Fruit fly (Drosophila melanogaster) whole organism, embryonic: ENCODE measurements around the gene N.

Source experiments
- Blimp-1 ChIP-seq: fragments of 200-800 bp; sonication (Bioruptor generic); optimal IDR thresholded peaks from 3 replicates; lab custom pipeline; 2018; ENCODE audit warnings: missing biosample characterization, missing genetic modification characterization, mild to moderate bottlenecking, moderate library complexity, missing genetic modification reagents
- BtbVII ChIP-seq: fragments of 200-800 bp; sonication (Bioruptor generic); optimal IDR thresholded peaks from 3 replicates; lab custom pipeline; 2017; ENCODE audit warnings: missing biosample characterization, mild to moderate bottlenecking, missing genetic modification characterization
- CG11696 ChIP-seq: fragments of 200-800 bp; sonication (Bioruptor generic); IDR thresholded peaks from 2 replicates; pipeline ENCODE4 v1.3.6; 2022; ENCODE audit warnings: missing biosample characterization, missing genetic modification characterization
- CG12071 ChIP-seq: fragments of 200-800 bp; sonication (Bioruptor generic); optimal IDR thresholded peaks from 3 replicates; lab custom pipeline; 2018; ENCODE audit warnings: missing biosample characterization, mild to moderate bottlenecking, missing genetic modification characterization
- CG12659 ChIP-seq: fragments of 200-800 bp; sonication (Bioruptor generic); optimal IDR thresholded peaks from 3 replicates; lab custom pipeline; 2017; ENCODE audit warnings: mild to moderate bottlenecking, missing biosample characterization, missing genetic modification reagents, missing genetic modification characterization
- CG13123 ChIP-seq: fragments of 200-800 bp; sonication (Bioruptor generic); optimal IDR thresholded peaks from 2 replicates; lab custom pipeline; 2016; ENCODE audit warnings: missing biosample characterization, missing genetic modification characterization
- CG13287 ChIP-seq: fragments of 200-800 bp; sonication (Bioruptor generic); IDR thresholded peaks from 2 replicates; pipeline ENCODE4 v1.3.6; 2022; ENCODE audit warnings: missing biosample characterization, missing genetic modification characterization; ENCODE audit not compliant: partially characterized antibody
- CG13296 ChIP-seq: fragments of 200-800 bp; sonication (Bioruptor generic); optimal IDR thresholded peaks from 3 replicates; lab custom pipeline; 2018; ENCODE audit warnings: missing biosample characterization, mild to moderate bottlenecking, missing genetic modification characterization
- CG13624 ChIP-seq: fragments of 200-800 bp; sonication (Bioruptor generic); optimal IDR thresholded peaks from 2 replicates; lab custom pipeline; 2016; ENCODE audit warnings: missing biosample characterization, missing genetic modification characterization
- CG14014 ChIP-seq: fragments of 200-800 bp; sonication (Bioruptor generic); IDR thresholded peaks from 2 replicates; pipeline ENCODE4 v1.3.6; 2022; ENCODE audit warnings: missing biosample characterization, missing genetic modification characterization
- CG14860 ChIP-seq: fragments of 200-800 bp; sonication (Bioruptor generic); IDR thresholded peaks from 3 replicates; pipeline ENCODE4 v1.3.6; 2022; ENCODE audit warnings: missing biosample characterization, missing genetic modification characterization; ENCODE audit not compliant: partially characterized antibody
- CG17385 ChIP-seq: fragments of 200-800 bp; sonication (Bioruptor generic); optimal IDR thresholded peaks from 3 replicates; lab custom pipeline; 2018; ENCODE audit warnings: missing biosample characterization, mild to moderate bottlenecking, missing genetic modification characterization
- CG18599 ChIP-seq: fragments of 200-800 bp; sonication (Bioruptor generic); optimal IDR thresholded peaks from 3 replicates; lab custom pipeline; 2017; ENCODE audit warnings: missing biosample characterization, missing genetic modification characterization, mild to moderate bottlenecking, moderate library complexity, missing genetic modification reagents
- CG2889 ChIP-seq: fragments of 200-800 bp; sonication (Bioruptor generic); IDR thresholded peaks from 3 replicates; pipeline ENCODE4 v1.3.6; 2022; ENCODE audit warnings: missing biosample characterization, missing genetic modification characterization
- CG31365 ChIP-seq: fragments of 200-800 bp; sonication (Bioruptor generic); optimal IDR thresholded peaks from 2 replicates; lab custom pipeline; 2018; ENCODE audit warnings: missing biosample characterization, mild to moderate bottlenecking, missing genetic modification characterization
- CG3163 ChIP-seq: fragments of 200-800 bp; sonication (Bioruptor generic); optimal IDR thresholded peaks from 3 replicates; lab custom pipeline; 2016; ENCODE audit warnings: missing biosample characterization, missing genetic modification characterization
- CG34224 ChIP-seq: fragments of 200-800 bp; sonication (Bioruptor generic); IDR thresholded peaks from 3 replicates; pipeline ENCODE4 v1.3.6; 2022; ENCODE audit warnings: missing biosample characterization, missing genetic modification characterization; ENCODE audit not compliant: partially characterized antibody
- CG6654 ChIP-seq: fragments of 200-800 bp; sonication (Bioruptor generic); optimal IDR thresholded peaks from 2 replicates; lab custom pipeline; 2017; ENCODE audit warnings: missing biosample characterization, mild to moderate bottlenecking, missing genetic modification characterization
- CG6813 ChIP-seq: fragments of 200-800 bp; sonication (Bioruptor generic); optimal IDR thresholded peaks from 2 replicates; lab custom pipeline; 2017; ENCODE audit warnings: missing biosample characterization, missing genetic modification characterization, mild to moderate bottlenecking, moderate library complexity, missing genetic modification reagents
- CG8281 ChIP-seq: fragments of 200-800 bp; sonication (Bioruptor generic); optimal IDR thresholded peaks from 2 replicates; lab custom pipeline; 2018; ENCODE audit warnings: missing biosample characterization, mild to moderate bottlenecking, missing genetic modification characterization, moderate library complexity
- CG9215 ChIP-seq: fragments of 200-800 bp; sonication (Bioruptor generic); IDR thresholded peaks from 2 replicates; pipeline ENCODE4 v1.3.6; 2022; ENCODE audit warnings: missing biosample characterization, missing genetic modification characterization
- CG9437 ChIP-seq: fragments of 200-800 bp; sonication (Bioruptor generic); optimal IDR thresholded peaks from 2 replicates; lab custom pipeline; 2018; ENCODE audit warnings: missing biosample characterization, mild to moderate bottlenecking, missing genetic modification characterization
- D19B ChIP-seq: fragments of 200-800 bp; sonication (Bioruptor generic); optimal IDR thresholded peaks from 2 replicates; lab custom pipeline; 2017; ENCODE audit warnings: missing biosample characterization, mild to moderate bottlenecking, missing genetic modification characterization
- Dfd ChIP-seq, 2 experiments: fragments of >200 bp; optimal IDR thresholded peaks; 2 replicates each; lab custom pipeline; 2017; ENCODE audit warnings: missing biosample characterization in 2 of 2, missing genetic modification characterization in 2 of 2
- Dll ChIP-seq: fragments of 200-800 bp; sonication (Bioruptor generic); IDR thresholded peaks from 4 replicates; pipeline ENCODE4 v1.3.6; 2022; ENCODE audit warnings: missing biosample characterization, missing genetic modification characterization; ENCODE audit not compliant: partially characterized antibody
- HHEX ChIP-seq: fragments of 200-800 bp; sonication (Bioruptor generic); optimal IDR thresholded peaks from 3 replicates; lab custom pipeline; 2017; ENCODE audit warnings: missing biosample characterization, mild to moderate bottlenecking, missing genetic modification characterization, missing genetic modification reagents
- HLHmδ ChIP-seq: fragments of 200-800 bp; sonication (Bioruptor generic); optimal IDR thresholded peaks from 2 replicates; lab custom pipeline; 2018; ENCODE audit warnings: missing biosample characterization, mild to moderate bottlenecking, missing genetic modification characterization, moderate library complexity
- Hr78 ChIP-seq, 2 experiments: fragments of 200-800 bp in 1 of 2; fragments of >200 bp in 1 of 2; sonication (Bioruptor generic) in 1 of 2; optimal IDR thresholded peaks; 2 replicates each; lab custom pipeline; 2017 to 2019; ENCODE audit warnings: missing biosample characterization in 2 of 2, missing genetic modification characterization in 2 of 2, mild to moderate bottlenecking in 1 of 2, moderate library complexity in 1 of 2
- Kr ChIP-seq: fragments of 200-800 bp; sonication (Bioruptor generic); optimal IDR thresholded peaks from 2 replicates; lab custom pipeline; 2017; ENCODE audit warnings: missing biosample characterization, mild to moderate bottlenecking, missing genetic modification characterization
- Lhr ChIP-seq: fragments of 200-800 bp; sonication (Bioruptor generic); optimal IDR thresholded peaks from 3 replicates; lab custom pipeline; 2017; ENCODE audit warnings: mild to moderate bottlenecking, missing biosample characterization, missing genetic modification reagents, missing genetic modification characterization
- Mes4 ChIP-seq: fragments of 200-800 bp; sonication (Bioruptor generic); optimal IDR thresholded peaks from 2 replicates; lab custom pipeline; 2016; ENCODE audit warnings: missing biosample characterization, missing genetic modification characterization
- Oaz ChIP-seq: fragments of 200-800 bp; sonication (Bioruptor generic); IDR thresholded peaks from 2 replicates; pipeline ENCODE4 v1.3.6; 2022; ENCODE audit warnings: missing biosample characterization, missing genetic modification characterization
- Rx ChIP-seq: fragments of 200-800 bp; sonication (Bioruptor generic); IDR thresholded peaks from 2 replicates; pipeline ENCODE4 v1.3.6; 2022; ENCODE audit warnings: missing biosample characterization, missing genetic modification characterization
- Sox100B ChIP-seq: fragments of 200-800 bp; sonication (Bioruptor generic); optimal IDR thresholded peaks from 3 replicates; lab custom pipeline; 2018; ENCODE audit warnings: missing biosample characterization, mild to moderate bottlenecking, missing genetic modification characterization
- Vsx1 ChIP-seq: fragments of 200-800 bp; sonication (Bioruptor generic); optimal IDR thresholded peaks from 2 replicates; lab custom pipeline; 2017; ENCODE audit warnings: missing biosample characterization, mild to moderate bottlenecking, missing genetic modification characterization, missing genetic modification reagents
- YL-1 ChIP-seq: fragments of 200-800 bp; sonication (Bioruptor generic); optimal IDR thresholded peaks from 3 replicates; lab custom pipeline; 2017; ENCODE audit warnings: missing biosample characterization, mild to moderate bottlenecking, missing genetic modification characterization
- bigmax ChIP-seq: fragments of 200-800 bp; sonication (Bioruptor generic); optimal IDR thresholded peaks from 2 replicates; lab custom pipeline; 2018; ENCODE audit warnings: missing biosample characterization, mild to moderate bottlenecking, missing genetic modification characterization
- cad ChIP-seq: fragments of >200 bp; optimal IDR thresholded peaks from 2 replicates; lab custom pipeline; 2017; ENCODE audit warnings: missing biosample characterization, missing genetic modification characterization
- caup ChIP-seq: fragments of 200-800 bp; sonication (Bioruptor generic); optimal IDR thresholded peaks from 3 replicates; lab custom pipeline; 2017; ENCODE audit warnings: missing biosample characterization, mild to moderate bottlenecking, missing genetic modification characterization, moderate library complexity; ENCODE audit not compliant: severe bottlenecking
- ems ChIP-seq: fragments of 200-800 bp; sonication (Bioruptor generic); optimal IDR thresholded peaks from 3 replicates; lab custom pipeline; 2016; ENCODE audit warnings: missing biosample characterization, missing genetic modification characterization
- gcm ChIP-seq: fragments of 200-800 bp; sonication (Bioruptor generic); optimal IDR thresholded peaks from 2 replicates; lab custom pipeline; 2019; ENCODE audit warnings: missing biosample characterization, mild to moderate bottlenecking, missing genetic modification characterization, moderate library complexity
- nerfin-1 ChIP-seq: fragments of 200-800 bp; sonication (Bioruptor generic); optimal IDR thresholded peaks from 3 replicates; lab custom pipeline; 2019; ENCODE audit warnings: missing biosample characterization, mild to moderate bottlenecking, missing genetic modification characterization, moderate library complexity
- org-1 ChIP-seq: fragments of 200-800 bp; sonication (Bioruptor generic); optimal IDR thresholded peaks from 2 replicates; lab custom pipeline; 2017; ENCODE audit warnings: missing biosample characterization, missing genetic modification characterization
- pb ChIP-seq: fragments of 200-800 bp; sonication (Bioruptor generic); optimal IDR thresholded peaks from 3 replicates; lab custom pipeline; 2016; ENCODE audit warnings: missing biosample characterization, missing genetic modification characterization
- peb ChIP-seq: fragments of 200-800 bp; sonication (Bioruptor generic); IDR thresholded peaks from 2 replicates; pipeline ENCODE4 v1.3.6; 2022; ENCODE audit warnings: missing biosample characterization, missing genetic modification characterization
- pita ChIP-seq: fragments of 200-800 bp; sonication (Bioruptor generic); optimal IDR thresholded peaks from 2 replicates; lab custom pipeline; 2017; ENCODE audit warnings: missing biosample characterization, mild to moderate bottlenecking, missing genetic modification characterization
- sisA ChIP-seq: fragments of 200-800 bp; sonication (Bioruptor generic); IDR thresholded peaks from 2 replicates; pipeline ENCODE4 v1.3.6; 2022; ENCODE audit warnings: missing biosample characterization, missing genetic modification characterization
- toy ChIP-seq: fragments of 200-800 bp; sonication (Bioruptor generic); IDR thresholded peaks from 2 replicates; pipeline ENCODE4 v1.3.6; 2022; ENCODE audit warnings: missing biosample characterization, missing genetic modification characterization
- z ChIP-seq: fragments of 200-800 bp; sonication (Bioruptor generic); IDR thresholded peaks from 3 replicates; pipeline ENCODE4 v1.3.6; 2022; ENCODE audit warnings: missing biosample characterization, missing genetic modification characterization
- zen ChIP-seq: fragments of 200-800 bp; sonication (Bioruptor generic); optimal IDR thresholded peaks from 3 replicates; lab custom pipeline; 2018; ENCODE audit warnings: missing biosample characterization, mild to moderate bottlenecking, missing genetic modification characterization, moderate library complexity

The N gene

dm6 chrX:3188419-3188818 is 53.7 kb downstream of the N start (continued):
- TF ChIP-seq z (GFP tag; lab: Robert Waterston, UW) (no peak), bigmax (no peak), CG18599 (GFP tag; lab: Kevin White, UChicago) (peak; percentile 41), gcm (peak; percentile 55), CG3163 (GFP tag; lab: Kevin White, UChicago) (no peak), CG2889 (no peak), pita (GFP tag; lab: Kevin White, UChicago) (no peak), HHEX (GFP tag; lab: Kevin White, UChicago) (peak; percentile 45), peb (GFP tag; lab: Robert Waterston, UW) (no peak), CG14860 (GFP tag; lab: Robert Waterston, UW) (no peak), zen (no peak), YL-1 (GFP tag; lab: Kevin White, UChicago) (no peak), Vsx1 (GFP tag; lab: Kevin White, UChicago) (peak; percentile 23), Blimp-1 (GFP tag; lab: Kevin White, UChicago) (peak; percentile 51), CG11696 (GFP tag; lab: Robert Waterston, UW) (0 out of 2 replicates have a peak, but pooled peaks have one; percentile 33), CG13123 (no peak), Dfd (GFP tag; optimal IDR thresholded peaks at IDR 0.05; lab: Kevin White, UChicago) (no peak), toy (GFP tag; lab: Robert Waterston, UW) (no peak), CG6654 (GFP tag; lab: Kevin White, UChicago) (no peak), sisA (GFP tag; lab: Robert Waterston, UW) (no peak), Sox100B (GFP tag; lab: Kevin White, UChicago) (peak; percentile 56), pb (GFP tag; lab: Kevin White, UChicago) (no peak), CG34224 (GFP tag; lab: Robert Waterston, UW) (no peak), org-1 (GFP tag; lab: Kevin White, UChicago) (peak; percentile 9), cad (GFP tag; lab: Kevin White, UChicago) (no peak), Kr (GFP tag; lab: Kevin White, UChicago) (no peak), CG12659 (GFP tag; lab: Kevin White, UChicago) (peak; percentile 26), CG13287 (GFP tag; lab: Robert Waterston, UW) (no peak), CG17385 (GFP tag; lab: Kevin White, UChicago) (peak; percentile 26), CG8281 (tag; lab: Kevin White, UChicago) (peak; percentile 26), Hr78 (GFP tag; optimal IDR thresholded peaks at IDR 0.05; lab: Kevin White, UChicago) (no peak), D19B (GFP tag; lab: Kevin White, UChicago) (no peak), HLHmδ (GFP tag; lab: Kevin White, UChicago) (peak; percentile 72), BtbVII (GFP tag; lab: Kevin White, UChicago) (peak; percentile 28), Mes4 (GFP tag; lab: Kevin White, UChicago) (no peak), CG9215 (GFP tag; lab: Robert Waterston, UW) (no peak), ems (peak; percentile 21), nerfin-1 (tag; lab: Kevin White, UChicago) (peak; percentile 32), CG14014 (GFP tag; lab: Robert Waterston, UW) (peak; percentile 68; the same call in 1 of the 2 replicates), Rx (GFP tag; lab: Robert Waterston, UW) (no peak), Lhr (peak; percentile 19), CG13624 (GFP tag; lab: Kevin White, UChicago) (no peak), CG13296 (GFP tag; lab: Kevin White, UChicago) (peak; percentile 54), Oaz (no peak), CG6813 (GFP tag; lab: Kevin White, UChicago) (peak; percentile 68), Dll (GFP tag; lab: Robert Waterston, UW) (no peak), caup (GFP tag; lab: Kevin White, UChicago) (peak; percentile 70), CG12071 (GFP tag; lab: Kevin White, UChicago) (peak; percentile 63), CG9437 (GFP tag; lab: Kevin White, UChicago) (no peak), CG31365 (peak; percentile 51)
